Worm (Caenorhabditis elegans) whole organism, midembryonic: Measurements from ENCODE around the gene srh-17.

Experiments used
- T22C8.4 ChIP-seq: fragments of 200-800 bp; sonication (Bioruptor generic); IDR thresholded peaks from 2 replicates; pipeline ENCODE4 v1.3.6; 2022; ENCODE audit warnings: missing genetic modification characterization, missing compliant biosample characterization
- cog-1 ChIP-seq: sonication (generic microtip); optimal IDR thresholded peaks from 2 replicates; lab custom pipeline; 2016; ENCODE audit warnings: missing genetic modification characterization, missing compliant biosample characterization
- flt-1 ChIP-seq: fragments of 200-800 bp; sonication (Bioruptor generic); IDR thresholded peaks from 2 replicates; pipeline ENCODE4 v1.3.6; 2022; ENCODE audit warnings: missing genetic modification characterization, missing compliant biosample characterization
- klf-2 ChIP-seq: fragments of 200-800 bp; sonication (Bioruptor generic); conservative IDR thresholded peaks from 2 replicates; pipeline ENCODE4 v1.3.6; 2022; ENCODE audit warnings: missing genetic modification reagents, missing genetic modification characterization, missing compliant biosample characterization
- med-1 ChIP-seq: sonication (generic microtip); optimal IDR thresholded peaks from 2 replicates; lab custom pipeline; 2017; ENCODE audit warnings: missing genetic modification characterization, mild to moderate bottlenecking, missing compliant biosample characterization, antibody characterized with exemption, missing genetic modification reagents; ENCODE audit not compliant: insufficient read depth
- tab-1 ChIP-seq: fragments of 200-800 bp; sonication (Bioruptor generic); IDR thresholded peaks from 2 replicates; pipeline ENCODE4 v1.3.6; 2022; ENCODE audit warnings: missing genetic modification characterization, missing compliant biosample characterization
- ztf-23 ChIP-seq: fragments of 200-800 bp; sonication (Bioruptor generic); IDR thresholded peaks from 2 replicates; pipeline ENCODE4 v1.3.6; 2022; ENCODE audit warnings: missing genetic modification reagents, missing genetic modification characterization, missing compliant biosample characterization
- ztf-29 ChIP-seq: fragments of 200-800 bp; sonication (Bioruptor generic); IDR thresholded peaks from 2 replicates; pipeline ENCODE4 v1.3.6; 2022; ENCODE audit warnings: missing genetic modification reagents, missing genetic modification characterization, missing compliant biosample characterization

ce11 chrV:14655689-14656088 is 5.4 kb upstream of the srh-17 start:
- no peak for TF ChIP-seq klf-2 (GFP tag; lab: Robert Waterston, UW)
- no peak for TF ChIP-seq flt-1 (GFP tag; lab: Robert Waterston, UW)
- TF ChIP-seq T22C8.4 (GFP tag; lab: Robert Waterston, UW) = no peak
- no peak for TF ChIP-seq cog-1
- TF ChIP-seq med-1 (GFP tag; lab: Kevin White, UChicago) = no peak
- TF ChIP-seq tab-1 = no peak
- TF ChIP-seq ztf-23 (GFP tag; lab: Robert Waterston, UW) = no peak
- no peak for TF ChIP-seq ztf-29 (GFP tag; lab: Robert Waterston, UW)
